Worm (Caenorhabditis elegans) whole organism, late embryonic: ENCODE results near the gene gst-7.
"Not testable (repeated sequence)": the region's sequence is repeated elsewhere in the genome, so short reads cannot be mapped to it uniquely, and the experiment has no call there.

Experiments
- F13H6.1 ChIP-seq: sonication (generic microtip); optimal IDR thresholded peaks from 2 replicates; lab custom pipeline; 2016; ENCODE audit warnings: missing genetic modification characterization, missing compliant biosample characterization
- ceh-2 ChIP-seq: sonication (generic microtip); optimal IDR thresholded peaks from 2 replicates; lab custom pipeline; 2016; ENCODE audit warnings: missing genotype, missing genetic modification characterization, missing compliant biosample characterization
- ceh-34 ChIP-seq: sonication (generic microtip); optimal IDR thresholded peaks from 2 replicates; lab custom pipeline; 2016; ENCODE audit warnings: mild to moderate bottlenecking, missing genetic modification characterization, missing compliant biosample characterization
- ceh-45 ChIP-seq: fragments of 200-800 bp; sonication (Bioruptor generic); IDR thresholded peaks from 2 replicates; pipeline ENCODE4 v1.3.6; 2022; ENCODE audit warnings: missing genetic modification reagents, missing genetic modification characterization, missing compliant biosample characterization
- ets-4 ChIP-seq: sonication (generic microtip); optimal IDR thresholded peaks from 2 replicates; lab custom pipeline; 2016; ENCODE audit warnings: missing genetic modification characterization, missing compliant biosample characterization
- eyg-1 ChIP-seq: sonication (generic microtip); optimal IDR thresholded peaks from 2 replicates; lab custom pipeline; 2016; ENCODE audit warnings: missing genotype, missing genetic modification characterization, missing compliant biosample characterization
- fkh-10 ChIP-seq: fragments of 150-350 bp; optimal IDR thresholded peaks from 2 replicates; lab custom pipeline; 2014; ENCODE audit warnings: missing biosample characterization, missing genetic modification reagents, missing genetic modification characterization
- hlh-30 ChIP-seq: sonication (generic microtip); optimal IDR thresholded peaks from 2 replicates; lab custom pipeline; 2017; ENCODE audit warnings: antibody characterized with exemption, missing genetic modification characterization, missing compliant biosample characterization; ENCODE audit not compliant: insufficient read depth
- nfya-1 ChIP-seq: sonication (generic microtip); optimal IDR thresholded peaks from 2 replicates; lab custom pipeline; 2017; ENCODE audit warnings: missing genetic modification characterization, mild to moderate bottlenecking, missing compliant biosample characterization, antibody characterized with exemption, moderate library complexity
- nhr-11 ChIP-seq: fragments of 150-350 bp; optimal IDR thresholded peaks from 2 replicates; lab custom pipeline; 2014; ENCODE audit warnings: missing biosample characterization, missing genetic modification characterization
- pha-4 ChIP-seq: fragments of 150-350 bp; optimal IDR thresholded peaks from 2 replicates; lab custom pipeline; 2018; ENCODE audit warnings: missing biosample characterization, missing genetic modification reagents, missing genetic modification characterization
- unc-42 ChIP-seq: sonication (generic microtip); optimal IDR thresholded peaks from 2 replicates; lab custom pipeline; 2016; ENCODE audit warnings: missing genotype, missing genetic modification characterization, missing compliant biosample characterization
- ztf-16 ChIP-seq: sonication (generic microtip); optimal IDR thresholded peaks from 2 replicates; lab custom pipeline; 2017; ENCODE audit warnings: missing genetic modification characterization, missing compliant biosample characterization

DNA sequence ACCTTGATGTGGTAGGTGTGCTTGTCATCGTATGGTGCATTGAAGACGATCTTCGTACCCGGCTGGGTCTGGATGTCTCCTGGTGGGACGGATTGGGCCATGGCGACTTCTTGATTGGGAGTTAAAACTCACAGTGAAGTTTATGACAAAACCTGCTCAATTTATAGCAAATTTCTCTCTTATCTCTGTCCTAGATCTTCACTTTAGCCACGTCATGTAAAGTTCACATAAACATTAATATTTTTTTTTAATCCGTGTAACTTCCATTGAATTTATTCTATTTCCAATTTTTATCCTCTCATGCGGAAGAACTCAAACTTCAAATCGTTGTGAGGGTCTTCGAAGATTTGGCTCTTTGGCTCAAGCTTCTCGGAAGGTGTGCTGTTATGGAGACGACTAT is 34.6 kb downstream of the gst-7 start, which contains the start of gene msp-31:
- TF ChIP-seq F13H6.1 (tag; lab: Kevin White, UChicago); fkh-10 (GFP tag; lab: Kevin White, UChicago); nfya-1 (tag; lab: Kevin White, UChicago); pha-4; ztf-16 (tag; lab: Kevin White, UChicago); ceh-2 (tag; lab: Kevin White, UChicago); hlh-30; ets-4 (tag; lab: Kevin White, UChicago); eyg-1; unc-42; nhr-11; ceh-34 (tag; lab: Kevin White, UChicago); ceh-45 (GFP tag; lab: Robert Waterston, UW): not testable (repeated sequence)
